Worm (Caenorhabditis elegans) whole organism, dauer: ENCODE measurements around the gene syx-5.

Experiments
- unc-62 ChIP-seq: sonication (generic microtip); optimal IDR thresholded peaks from 2 replicates; lab custom pipeline; 2017; ENCODE audit warnings: missing biosample characterization, missing genetic modification reagents, missing genetic modification characterization

syx-5 gene

ce11 chrV:11762863-11763262 lies 1.8 kb upstream of the syx-5 start, which contains the start of gene T04F3.4:
TSS of gene T04F3.4 (minus strand) at chrV:11763049.
- no peak for TF ChIP-seq unc-62 (GFP tag; lab: Kevin White, UChicago)

ce11 chrV:11767028-11767427 lies 2.3 kb downstream of the syx-5 start, which contains the start of gene sel-11:
TSS of gene sel-11 (plus strand) at chrV:11767328.
- TF ChIP-seq unc-62 (GFP tag; lab: Kevin White, UChicago): no peak

ce11 chrV:11769646-11770045 lies 4.9 kb downstream of the syx-5 start:
- TF ChIP-seq unc-62 (GFP tag; lab: Kevin White, UChicago): no peak

ce11 chrV:11770053-11770517 lies 5.4 kb downstream of the syx-5 start, which contains the start of gene F55A11.4:
TSS of gene F55A11.4 (plus strand) at chrV:11770467.
- no peak for TF ChIP-seq unc-62 (GFP tag; lab: Kevin White, UChicago)

ce11 chrV:11773420-11773819 lies 8.7 kb downstream of the syx-5 start, which contains the start of gene bus-18:
TSS of gene bus-18 (plus strand) at chrV:11773720.
- no peak for TF ChIP-seq unc-62 (GFP tag; lab: Kevin White, UChicago)

ce11 chrV:11773934-11774333 lies 9.2 kb downstream of the syx-5 start:
- TF ChIP-seq unc-62 (GFP tag; lab: Kevin White, UChicago): no peak

- TF ChIP-seq unc-62 (GFP tag; lab: Kevin White, UChicago): no peak
Observed at ce11 chrV:11776538-11776937, 11.8 kb downstream of the syx-5 start, which contains the start of gene F55A11.6. TSS of gene F55A11.6 (plus strand) at chrV:11776838.

- no peak for TF ChIP-seq unc-62 (GFP tag; lab: Kevin White, UChicago)
Observed at ce11 chrV:11777846-11778245, 13.1 kb downstream of the syx-5 start.

- TF ChIP-seq unc-62 (GFP tag; lab: Kevin White, UChicago): no peak
Observed at ce11 chrV:11779310-11779709, 14.6 kb downstream of the syx-5 start.

ce11 chrV:11779810-11780209 lies 15.1 kb downstream of the syx-5 start:
- no peak for TF ChIP-seq unc-62 (GFP tag; lab: Kevin White, UChicago)

ce11 chrV:11782809-11783440 lies 18.2 kb downstream of the syx-5 start, which contains the start of gene F55A11.11:
TSS of gene F55A11.11 (plus strand) at chrV:11783149.
- TF ChIP-seq unc-62 (GFP tag; lab: Kevin White, UChicago): no peak

ce11 chrV:11787258-11787657 lies 22.6 kb downstream of the syx-5 start, which contains the start of gene F55A11.7:
TSS of gene F55A11.7 (minus strand) at chrV:11787443.
- TF ChIP-seq unc-62 (GFP tag; lab: Kevin White, UChicago): no peak

ce11 chrV:11787742-11788238 lies 23.1 kb downstream of the syx-5 start, which contains the start of gene F55A11.8:
TSS of gene F55A11.8 (plus strand) at chrV:11788188.
- TF ChIP-seq unc-62 (GFP tag; lab: Kevin White, UChicago): no peak

ce11 chrV:11789474-11789873 lies 24.8 kb downstream of the syx-5 start, which contains the start of gene D2023.1:
TSS of gene D2023.1 (plus strand) at chrV:11789550.
- no peak for TF ChIP-seq unc-62 (GFP tag; lab: Kevin White, UChicago)

- no peak for TF ChIP-seq unc-62 (GFP tag; lab: Kevin White, UChicago)
Observed at ce11 chrV:11794172-11794571, 29.5 kb downstream of the syx-5 start.

ce11 chrV:11795352-11795751 lies 30.6 kb downstream of the syx-5 start:
- TF ChIP-seq unc-62 (GFP tag; lab: Kevin White, UChicago): no peak

- no peak for TF ChIP-seq unc-62 (GFP tag; lab: Kevin White, UChicago)
Observed at ce11 chrV:11796343-11796742, 31.6 kb downstream of the syx-5 start.
